Fruit fly (Drosophila melanogaster) whole organism, embryonic: ENCODE results near the gene faf.

Experiments
- BtbVII ChIP-seq: fragments of 200-800 bp; sonication (Bioruptor generic); optimal IDR thresholded peaks from 3 replicates; lab custom pipeline; 2017; ENCODE audit warnings: missing biosample characterization, mild to moderate bottlenecking, missing genetic modification characterization
- CG1024 ChIP-seq: fragments of 200-800 bp; sonication (Bioruptor generic); IDR thresholded peaks from 2 replicates; pipeline ENCODE4 v1.3.6; 2022; ENCODE audit warnings: missing biosample characterization, missing genetic modification characterization
- CG10267 ChIP-seq: fragments of 200-800 bp; sonication (Bioruptor generic); optimal IDR thresholded peaks from 2 replicates; lab custom pipeline; 2018; ENCODE audit warnings: missing biosample characterization, mild to moderate bottlenecking, missing genetic modification characterization, moderate library complexity
- CG12219 ChIP-seq: fragments of 200-800 bp; sonication (Bioruptor generic); optimal IDR thresholded peaks from 3 replicates; lab custom pipeline; 2018; ENCODE audit warnings: missing biosample characterization, mild to moderate bottlenecking, missing genetic modification characterization
- CG12391 ChIP-seq: fragments of 200-800 bp; sonication (Bioruptor generic); optimal IDR thresholded peaks from 3 replicates; lab custom pipeline; 2018; ENCODE audit warnings: missing biosample characterization, mild to moderate bottlenecking, missing genetic modification characterization, moderate library complexity
- CG14441 ChIP-seq: fragments of 200-800 bp; sonication (Bioruptor generic); IDR thresholded peaks from 2 replicates; pipeline ENCODE4 v1.3.6; 2022; ENCODE audit warnings: missing biosample characterization, missing genetic modification characterization
- CG14710 ChIP-seq: fragments of 200-800 bp; sonication (Bioruptor generic); optimal IDR thresholded peaks from 3 replicates; lab custom pipeline; 2019; ENCODE audit warnings: missing biosample characterization, mild to moderate bottlenecking, missing genetic modification characterization, moderate library complexity
- CG15514 ChIP-seq: fragments of 200-800 bp; sonication (Bioruptor generic); optimal IDR thresholded peaks from 3 replicates; lab custom pipeline; 2017; ENCODE audit warnings: missing biosample characterization, missing genetic modification characterization, mild to moderate bottlenecking, moderate library complexity, missing genetic modification reagents
- CG17361 ChIP-seq: fragments of 200-800 bp; sonication (Bioruptor generic); IDR thresholded peaks from 3 replicates; pipeline ENCODE4 v1.3.6; 2022; ENCODE audit warnings: missing biosample characterization, missing genetic modification characterization
- CG17568 ChIP-seq: fragments of 200-800 bp; sonication (Bioruptor generic); optimal IDR thresholded peaks from 2 replicates; lab custom pipeline; 2018; ENCODE audit warnings: missing biosample characterization, mild to moderate bottlenecking, missing genetic modification characterization, moderate library complexity
- CG18476 ChIP-seq: fragments of 200-800 bp; sonication (Bioruptor generic); optimal IDR thresholded peaks from 2 replicates; lab custom pipeline; 2016; ENCODE audit warnings: missing biosample characterization, mild to moderate bottlenecking, missing genetic modification characterization
- CG18599 ChIP-seq: fragments of 200-800 bp; sonication (Bioruptor generic); optimal IDR thresholded peaks from 3 replicates; lab custom pipeline; 2017; ENCODE audit warnings: missing biosample characterization, missing genetic modification characterization, mild to moderate bottlenecking, moderate library complexity, missing genetic modification reagents
- CG2120 ChIP-seq: fragments of 200-800 bp; sonication (Bioruptor generic); optimal IDR thresholded peaks from 3 replicates; lab custom pipeline; 2016; ENCODE audit warnings: missing biosample characterization, missing genetic modification characterization
- CG30403 ChIP-seq: fragments of 200-800 bp; sonication (Bioruptor generic); optimal IDR thresholded peaks from 3 replicates; lab custom pipeline; 2016; ENCODE audit warnings: missing biosample characterization, missing genetic modification characterization
- CG32767 ChIP-seq: fragments of 200-800 bp; sonication (Bioruptor generic); IDR thresholded peaks from 2 replicates; pipeline ENCODE4 v1.3.6; 2022; ENCODE audit warnings: missing biosample characterization, missing genetic modification characterization
- CG3281 ChIP-seq: fragments of 200-800 bp; sonication (Bioruptor generic); optimal IDR thresholded peaks from 3 replicates; lab custom pipeline; 2017; ENCODE audit warnings: missing biosample characterization, mild to moderate bottlenecking, missing genetic modification characterization
- CG6689 ChIP-seq: fragments of 200-800 bp; sonication (Bioruptor generic); IDR thresholded peaks from 2 replicates; pipeline ENCODE4 v1.3.6; 2022; ENCODE audit warnings: missing biosample characterization, missing genetic modification characterization
- CG8388 ChIP-seq: fragments of 200-800 bp; sonication (Bioruptor generic); optimal IDR thresholded peaks from 2 replicates; lab custom pipeline; 2019; ENCODE audit warnings: missing biosample characterization, mild to moderate bottlenecking, missing genetic modification characterization, moderate library complexity
- CG8944 ChIP-seq: fragments of 200-800 bp; sonication (Bioruptor generic); optimal IDR thresholded peaks from 3 replicates; lab custom pipeline; 2016; ENCODE audit warnings: missing biosample characterization, missing genetic modification characterization
- CG9727 ChIP-seq: fragments of 200-800 bp; sonication (Bioruptor generic); optimal IDR thresholded peaks from 3 replicates; lab custom pipeline; 2017; ENCODE audit warnings: missing biosample characterization, mild to moderate bottlenecking, missing genetic modification characterization
- Dfd ChIP-seq, 2 experiments: fragments of >200 bp; optimal IDR thresholded peaks; 2 replicates each; lab custom pipeline; 2017; ENCODE audit warnings: missing biosample characterization in 2 of 2, missing genetic modification characterization in 2 of 2
- ERR ChIP-seq: fragments of 200-800 bp; sonication (Bioruptor generic); optimal IDR thresholded peaks from 2 replicates; lab custom pipeline; 2016; ENCODE audit warnings: missing biosample characterization, missing genetic modification characterization
- MBD-R2 ChIP-seq: fragments of 200-800 bp; sonication (Bioruptor generic); IDR thresholded peaks from 2 replicates; pipeline ENCODE4 v1.3.6; 2022; ENCODE audit warnings: missing biosample characterization, missing genetic modification characterization
- MESR4 ChIP-seq: fragments of 200-800 bp; sonication (Bioruptor generic); optimal IDR thresholded peaks from 2 replicates; lab custom pipeline; 2018; ENCODE audit warnings: missing biosample characterization, mild to moderate bottlenecking, missing genetic modification characterization, moderate library complexity
- Mrtf ChIP-seq: fragments of 200-800 bp; sonication (Bioruptor generic); IDR thresholded peaks from 3 replicates; pipeline ENCODE4 v1.3.6; 2022; ENCODE audit warnings: missing biosample characterization, missing genetic modification characterization
- NC2α ChIP-seq: fragments of 200-800 bp; sonication (Bioruptor generic); optimal IDR thresholded peaks from 2 replicates; lab custom pipeline; 2016; ENCODE audit warnings: missing biosample characterization, missing genetic modification characterization
- Pdp1 ChIP-seq, 2 experiments: fragments of 200-800 bp; sonication (Bioruptor generic); optimal IDR thresholded peaks; 3 replicates each; lab custom pipeline; 2016; ENCODE audit warnings: missing biosample characterization in 2 of 2, missing genetic modification characterization in 2 of 2, mild to moderate bottlenecking in 1 of 2, moderate library complexity in 1 of 2
- Rfx ChIP-seq: fragments of 200-800 bp; sonication (Bioruptor generic); IDR thresholded peaks from 2 replicates; pipeline ENCODE4 v1.3.6; 2022; ENCODE audit warnings: missing biosample characterization, missing genetic modification characterization
- Sin3A ChIP-seq: fragments of >200 bp; optimal IDR thresholded peaks from 2 replicates; lab custom pipeline; 2018
- TFAM ChIP-seq: fragments of 200-800 bp; sonication (Bioruptor generic); optimal IDR thresholded peaks from 2 replicates; lab custom pipeline; 2017; ENCODE audit warnings: missing biosample characterization, missing genetic modification characterization, inconsistent platforms
- al ChIP-seq: fragments of 200-800 bp; sonication (Bioruptor generic); IDR thresholded peaks from 2 replicates; pipeline ENCODE4 v1.3.6; 2022; ENCODE audit warnings: missing biosample characterization, missing genetic modification characterization
- ato ChIP-seq: fragments of 200-800 bp; sonication (Bioruptor generic); IDR thresholded peaks from 2 replicates; pipeline ENCODE4 v1.3.6; 2022; ENCODE audit warnings: missing biosample characterization, missing genetic modification characterization; ENCODE audit not compliant: partially characterized antibody
- cg ChIP-seq: fragments of 200-800 bp; sonication (Bioruptor generic); optimal IDR thresholded peaks from 3 replicates; lab custom pipeline; 2019; ENCODE audit warnings: missing biosample characterization, mild to moderate bottlenecking, missing genetic modification characterization, moderate library complexity
- chinmo ChIP-seq: fragments of 200-800 bp; sonication (Bioruptor generic); IDR thresholded peaks from 4 replicates; pipeline ENCODE4 v1.3.6; 2022; ENCODE audit warnings: missing biosample characterization, missing genetic modification characterization; ENCODE audit not compliant: partially characterized antibody
- chn ChIP-seq: fragments of 200-800 bp; sonication (Bioruptor generic); optimal IDR thresholded peaks from 2 replicates; lab custom pipeline; 2016; ENCODE audit warnings: missing biosample characterization, missing genetic modification characterization
- fru ChIP-seq: fragments of >200 bp; optimal IDR thresholded peaks from 2 replicates; lab custom pipeline; 2017
- gce ChIP-seq: fragments of 200-800 bp; sonication (Bioruptor generic); IDR thresholded peaks from 3 replicates; pipeline ENCODE4 v1.3.6; 2022; ENCODE audit warnings: missing biosample characterization, missing genetic modification characterization
- hth ChIP-seq: fragments of >200 bp; optimal IDR thresholded peaks from 2 replicates; lab custom pipeline; 2017; ENCODE audit warnings: inconsistent platforms
- kni ChIP-seq: fragments of 200-800 bp; sonication (Bioruptor generic); optimal IDR thresholded peaks from 3 replicates; lab custom pipeline; 2017; ENCODE audit warnings: mild to moderate bottlenecking, missing biosample characterization, missing genetic modification reagents, missing genetic modification characterization
- pfk ChIP-seq: fragments of 200-800 bp; sonication (Bioruptor generic); optimal IDR thresholded peaks from 2 replicates; lab custom pipeline; 2018; ENCODE audit warnings: missing biosample characterization, mild to moderate bottlenecking, missing genetic modification characterization, moderate library complexity
- repo ChIP-seq: fragments of 200-800 bp; sonication (Bioruptor generic); optimal IDR thresholded peaks from 2 replicates; lab custom pipeline; 2016; ENCODE audit warnings: missing biosample characterization, missing genetic modification characterization
- scrt ChIP-seq: fragments of 200-800 bp; sonication (Bioruptor generic); optimal IDR thresholded peaks from 2 replicates; lab custom pipeline; 2018; ENCODE audit warnings: missing biosample characterization, mild to moderate bottlenecking, missing genetic modification characterization, moderate library complexity
- slou ChIP-seq: fragments of 200-800 bp; sonication (Bioruptor generic); optimal IDR thresholded peaks from 3 replicates; lab custom pipeline; 2016; ENCODE audit warnings: missing biosample characterization, missing genetic modification characterization
- sna ChIP-seq: fragments of 200-800 bp; sonication (Bioruptor generic); IDR thresholded peaks from 2 replicates; pipeline ENCODE4 v1.3.6; 2022; ENCODE audit warnings: missing biosample characterization, missing genetic modification characterization; ENCODE audit not compliant: partially characterized antibody
- sqz ChIP-seq: fragments of 200-800 bp; sonication (Bioruptor generic); optimal IDR thresholded peaks from 3 replicates; lab custom pipeline; 2018; ENCODE audit warnings: missing biosample characterization, mild to moderate bottlenecking, missing genetic modification characterization
- ssp ChIP-seq: fragments of 200-800 bp; sonication (Bioruptor generic); IDR thresholded peaks from 2 replicates; pipeline ENCODE4 v1.3.6; 2022; ENCODE audit warnings: missing biosample characterization, missing genetic modification characterization
- toy ChIP-seq: fragments of 200-800 bp; sonication (Bioruptor generic); IDR thresholded peaks from 2 replicates; pipeline ENCODE4 v1.3.6; 2022; ENCODE audit warnings: missing biosample characterization, missing genetic modification characterization
- ttk ChIP-seq: fragments of 200-800 bp; sonication (Bioruptor generic); IDR thresholded peaks from 2 replicates; pipeline ENCODE4 v2.1.2; 2022; ENCODE audit warnings: missing biosample characterization, missing genetic modification characterization
- tup ChIP-seq: fragments of 200-800 bp; sonication (Bioruptor generic); optimal IDR thresholded peaks from 2 replicates; lab custom pipeline; 2016; ENCODE audit warnings: missing biosample characterization, mild to moderate bottlenecking, missing genetic modification characterization, moderate library complexity
- vvl ChIP-seq: fragments of 200-800 bp; sonication (Bioruptor generic); IDR thresholded peaks from 2 replicates; pipeline ENCODE4 v1.3.6; 2022; ENCODE audit warnings: missing biosample characterization, missing genetic modification characterization

The faf gene

DNA sequence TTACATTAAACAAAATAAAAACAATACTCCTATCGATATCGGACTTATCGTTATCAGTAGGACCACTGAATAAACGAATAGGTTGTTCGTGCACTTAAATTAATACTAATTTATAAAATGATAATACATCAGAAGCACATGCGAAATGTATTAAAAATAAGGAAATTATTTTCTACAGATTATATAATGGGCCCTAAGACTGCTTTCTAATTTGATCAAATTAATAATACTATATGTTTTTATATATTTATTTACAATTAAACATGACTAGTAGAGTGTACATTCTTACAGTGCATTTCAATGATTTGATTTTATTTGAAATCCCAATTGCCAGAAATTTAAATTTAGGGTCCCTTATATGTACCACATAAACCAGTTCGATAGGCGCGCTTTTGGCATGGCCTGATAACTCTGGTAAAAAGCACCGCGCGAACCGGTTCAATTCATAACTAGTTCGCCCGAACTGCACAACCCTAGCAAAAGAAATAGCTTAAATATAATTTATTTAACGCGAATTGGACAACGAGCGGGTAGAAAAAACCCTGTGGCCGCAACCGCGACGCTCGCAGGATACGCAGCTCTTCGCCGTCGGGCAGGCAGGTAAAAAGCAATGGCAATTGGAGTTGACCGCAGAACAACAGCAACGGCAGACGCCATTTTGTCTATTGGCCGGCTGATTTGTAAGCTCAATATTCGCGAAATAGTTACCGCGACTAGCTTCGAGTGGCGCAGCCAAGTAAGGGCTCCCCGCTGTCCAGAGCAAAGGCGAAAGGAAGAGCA lies at the start of gene faf, which contains the start of gene CG2126 (continued):
- TF ChIP-seq CG8944 (GFP tag; lab: Kevin White, UChicago) (peak; percentile 31), kni (GFP tag; lab: Kevin White, UChicago) (peak; percentile 56), ato (GFP tag; lab: Robert Waterston, UW) (no peak), chinmo (GFP tag; lab: Robert Waterston, UW) (no peak), repo (peak; percentile 17), al (peak; percentile 70), Mrtf (GFP tag; lab: Robert Waterston, UW) (peak; percentile 47; the same call in 1 of the 3 replicates), CG15514 (GFP tag; lab: Kevin White, UChicago) (peak; percentile 99), CG9727 (peak; percentile 80), vvl (GFP tag; lab: Robert Waterston, UW) (peak; percentile 85), CG18476 (GFP tag; lab: Kevin White, UChicago) (peak; percentile 40), Pdp1 (GFP tag; optimal IDR thresholded peaks at IDR 0.05; lab: Kevin White, UChicago) (peak; percentile 54 to 68), TFAM (GFP tag; lab: Kevin White, UChicago) (no peak), CG1024 (GFP tag; lab: Robert Waterston, UW) (no peak), gce (GFP tag; lab: Robert Waterston, UW) (no peak), cg (no peak), CG30403 (GFP tag; lab: Kevin White, UChicago) (peak; percentile 84), sna (no peak), MESR4 (GFP tag; lab: Kevin White, UChicago) (peak; percentile 24), MBD-R2 (peak; percentile 29), scrt (GFP tag; lab: Kevin White, UChicago) (peak; percentile 53), chn (GFP tag; lab: Kevin White, UChicago) (peak; percentile 68), Dfd (GFP tag; optimal IDR thresholded peaks at IDR 0.05; lab: Kevin White, UChicago) (no peak), fru (no peak), hth (lab: Kevin White, UChicago) (no peak), slou (GFP tag; lab: Kevin White, UChicago) (peak; percentile 16), CG32767 (GFP tag; lab: Robert Waterston, UW) (peak; percentile 68), ttk (GFP tag; lab: Robert Waterston, UW) (peak; percentile 88), Sin3A (lab: Kevin White, UChicago) (peak; percentile 17), BtbVII (peak; percentile 51), Rfx (GFP tag; lab: Robert Waterston, UW) (peak; percentile 86), CG18599 (GFP tag; lab: Kevin White, UChicago) (no peak), toy (GFP tag; lab: Robert Waterston, UW) (no peak), CG8388 (GFP tag; lab: Kevin White, UChicago) (peak; percentile 77), pfk (GFP tag; lab: Kevin White, UChicago) (no peak), CG3281 (GFP tag; lab: Kevin White, UChicago) (peak; percentile 77), CG17568 (no peak), CG10267 (tag; lab: Kevin White, UChicago) (peak; percentile 80), CG17361 (GFP tag; lab: Robert Waterston, UW) (peak; percentile 91), sqz (no peak), CG2120 (peak; percentile 77), CG12391 (peak; percentile 92), CG14710 (tag; lab: Kevin White, UChicago) (peak; percentile 86), CG6689 (peak; percentile 82), ERR (no peak), ssp (peak; percentile 61), CG12219 (peak; percentile 33), tup (no peak), CG14441 (GFP tag; lab: Robert Waterston, UW) (peak; percentile 76), NC2α (no peak)
